Fruit fly (Drosophila melanogaster): ENCODE measurements around the gene CG14377.

Gene CG14377

dm6 chr3R:13364175-13365174 lies 33.2 kb upstream of the CG14377 start, which contains the start of gene Dic1 (continued):
- TF ChIP-seq HLH4C (GFP tag; IDR thresholded peaks at IDR 0.05; ENCODE audit: partially characterized antibody), result peak; percentile 53; the same call in 1 of the 3 replicates
- peak; percentile 50 for TF ChIP-seq CG4360 (GFP tag; IDR thresholded peaks at IDR 0.05)
- TF ChIP-seq sens-2 (GFP tag; IDR thresholded peaks at IDR 0.05), result peak; percentile 78; the same call in 1 of the 2 replicates
- TF ChIP-seq CG3838 (GFP tag; optimal IDR thresholded peaks at IDR 0.05), result peak; percentile 71
- TF ChIP-seq tup (GFP tag; optimal IDR thresholded peaks at IDR 0.05), result peak; percentile 75
- peak; percentile 95 for TF ChIP-seq nau (GFP tag; optimal IDR thresholded peaks at IDR 0.05)
- TF ChIP-seq CG4820 (GFP tag; optimal IDR thresholded peaks at IDR 0.05), result peak; percentile 97
- peak; percentile 93 for TF ChIP-seq Aef1 (GFP tag; IDR thresholded peaks at IDR 0.05)
- TF ChIP-seq ewg (GFP tag; optimal IDR thresholded peaks at IDR 0.05), result peak; percentile 93
- TF ChIP-seq CG16863 (GFP tag; optimal IDR thresholded peaks at IDR 0.05), result peak; percentile 87
- peak; percentile 96 for TF ChIP-seq CG4328 (GFP tag; optimal IDR thresholded peaks at IDR 0.05)
- TF ChIP-seq ssp (GFP tag; IDR thresholded peaks at IDR 0.05), result peak; percentile 82
- TF ChIP-seq az2 (GFP tag; optimal IDR thresholded peaks at IDR 0.05), result peak; percentile 97
- TF ChIP-seq zfh2 (GFP tag; optimal IDR thresholded peaks at IDR 0.05), result peak; percentile 95
- peak; percentile 96 for TF ChIP-seq ATbp (GFP tag; optimal IDR thresholded peaks at IDR 0.05)
- peak; percentile 92 for TF ChIP-seq cato (GFP tag; optimal IDR thresholded peaks at IDR 0.05; ENCODE audit: borderline replicate concordance)
- TF ChIP-seq Lpt (GFP tag; optimal IDR thresholded peaks at IDR 0.05), result no peak
- TF ChIP-seq CG14441 (GFP tag; IDR thresholded peaks at IDR 0.05), result peak; percentile 89
- TF ChIP-seq CG4404 (GFP tag; IDR thresholded peaks at IDR 0.05), result peak; percentile 82
- peak; percentile 94 for TF ChIP-seq HLH3B (GFP tag; IDR thresholded peaks at IDR 0.05)
- peak; percentile 91 for TF ChIP-seq kay (GFP tag; optimal IDR thresholded peaks at IDR 0.05)
- peak; percentile 83 for TF ChIP-seq H15 (GFP tag; IDR thresholded peaks at IDR 0.05)
- peak; percentile 85 for TF ChIP-seq CG11247 (GFP tag; IDR thresholded peaks at IDR 0.05)
- TF ChIP-seq Hr39 (optimal IDR thresholded peaks at IDR 0.05), result no peak
- TF ChIP-seq CG15601 (tag; optimal IDR thresholded peaks at IDR 0.05), result peak; percentile 94
- TF ChIP-seq Spps (tag; optimal IDR thresholded peaks at IDR 0.05), result peak; percentile 97
- peak; percentile 76 for TF ChIP-seq Taf1 (GFP tag; IDR thresholded peaks at IDR 0.05)
- TF ChIP-seq ham (GFP tag; IDR thresholded peaks at IDR 0.05), result peak; percentile 64; the same call in 1 of the 2 replicates
- TF ChIP-seq Abd-B (GFP tag; optimal IDR thresholded peaks at IDR 0.05), result peak; percentile 96
- TF ChIP-seq p53 (GFP tag; optimal IDR thresholded peaks at IDR 0.05), result peak; percentile 66
- peak; percentile 96 for TF ChIP-seq sqz (GFP tag; optimal IDR thresholded peaks at IDR 0.05)
- TF ChIP-seq sim (GFP tag; IDR thresholded peaks at IDR 0.05), result no peak
- TF ChIP-seq CG9437 (GFP tag; optimal IDR thresholded peaks at IDR 0.05), result peak; percentile 95
- peak; percentile 76 for TF ChIP-seq CG1647 (GFP tag; optimal IDR thresholded peaks at IDR 0.05)
- TF ChIP-seq corto (GFP tag; optimal IDR thresholded peaks at IDR 0.05), result peak; percentile 84
- TF ChIP-seq gcm2 (GFP tag; optimal IDR thresholded peaks at IDR 0.05), result peak; percentile 88
- TF ChIP-seq CG15696 (tag; optimal IDR thresholded peaks at IDR 0.05), result peak; percentile 93
- TF ChIP-seq fd102C (GFP tag; optimal IDR thresholded peaks at IDR 0.05), result no peak
- no peak for TF ChIP-seq hb (GFP tag; IDR thresholded peaks at IDR 0.05; ENCODE audit: partially characterized antibody)
- peak; percentile 96 for TF ChIP-seq CG8388 (GFP tag; optimal IDR thresholded peaks at IDR 0.05)
- no peak for TF ChIP-seq pan (optimal IDR thresholded peaks at IDR 0.05)
- peak in 1 of 2 experiments; percentile 93 for TF ChIP-seq pan (GFP tag; optimal IDR thresholded peaks at IDR 0.05 in 1 of 2, IDR thresholded peaks at IDR 0.05 in 1 of 2)
- peak; percentile 89 for TF ChIP-seq CG12071 (GFP tag; optimal IDR thresholded peaks at IDR 0.05)
- peak; percentile 74 for TF ChIP-seq CG3995 (GFP tag; optimal IDR thresholded peaks at IDR 0.05)
- TF ChIP-seq CG8281 (tag; optimal IDR thresholded peaks at IDR 0.05), result peak; percentile 87
- no peak; the same call in 2 of the 3 replicates for TF ChIP-seq CG7963 (GFP tag; IDR thresholded peaks at IDR 0.05; ENCODE audit: partially characterized antibody)
- TF ChIP-seq CG10979 (tag; optimal IDR thresholded peaks at IDR 0.05), result peak; percentile 99
- peak; percentile 92 for TF ChIP-seq CG9215 (GFP tag; IDR thresholded peaks at IDR 0.05)
